Worm (Caenorhabditis elegans): ENCODE data around the gene lys-2.

lys-2 gene

ce11 chrV:10280112-10280511 lies 1.2 kb downstream of the lys-2 start:
- TF ChIP-seq ceh-14 (tag; optimal IDR thresholded peaks at IDR 0.05) = no peak
- TF ChIP-seq Y22D7AL.16 (tag; optimal IDR thresholded peaks at IDR 0.05) = no peak
- TF ChIP-seq pha-4 (tag; optimal IDR thresholded peaks at IDR 0.05) = no peak
- TF ChIP-seq elt-2 (tag; optimal IDR thresholded peaks at IDR 0.05) = peak; percentile 15
- no peak for TF ChIP-seq ceh-31 (tag; optimal IDR thresholded peaks at IDR 0.05)

DNA sequence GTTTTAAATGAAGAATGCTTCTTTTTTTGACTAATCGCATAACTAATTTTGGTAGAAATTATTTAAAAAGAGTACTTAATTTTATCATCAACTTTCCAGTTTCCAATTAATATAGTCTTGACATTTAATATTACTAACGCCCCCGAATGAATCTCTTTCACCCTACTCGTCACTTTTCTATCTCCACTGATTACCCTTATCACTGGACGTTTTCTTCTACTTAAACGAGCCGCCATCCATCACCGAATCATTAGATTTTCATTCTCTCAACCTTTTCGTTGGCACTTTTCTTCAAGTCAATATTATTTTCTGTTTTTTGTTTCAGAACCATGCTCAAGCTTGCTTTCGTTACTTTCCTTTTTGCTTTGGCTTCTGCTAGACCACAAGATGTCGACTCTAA lies 3.7 kb downstream of the lys-2 start, which contains the start of gene lys-1:
Gene lys-1 (plus strand): TSS at position 326 of the 400 bp plus-strand sequence.
- TF ChIP-seq elt-2 (tag; optimal IDR thresholded peaks at IDR 0.05) (peak; percentile 20), unc-55 (GFP tag; optimal IDR thresholded peaks at IDR 0.05) (no peak)

DNA sequence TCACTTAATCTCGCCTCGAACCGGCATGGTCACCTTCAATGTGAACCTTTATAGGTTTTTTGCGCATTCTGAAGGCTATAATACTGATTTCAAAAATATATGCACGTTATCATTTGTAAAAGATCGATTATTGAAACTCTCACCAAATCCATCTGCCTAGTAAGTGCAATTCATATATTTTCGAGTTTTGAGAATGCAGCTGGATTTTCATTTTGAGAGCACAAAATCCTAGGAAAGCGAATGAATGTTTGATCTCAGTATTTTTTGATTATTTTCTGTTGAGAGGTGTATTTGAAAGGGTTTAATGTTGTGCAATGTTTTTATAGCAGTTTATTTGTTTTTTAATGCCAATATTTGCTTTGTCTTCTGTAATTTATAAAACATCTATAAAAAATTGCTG lies 5.2 kb downstream of the lys-2 start:
- TF ChIP-seq elt-2 (tag; optimal IDR thresholded peaks at IDR 0.05) (no peak), ceh-22 (tag; optimal IDR thresholded peaks at IDR 0.05) (no peak), che-1 (tag; optimal IDR thresholded peaks at IDR 0.05) (no peak), ceh-48 (tag; optimal IDR thresholded peaks at IDR 0.05) (no peak), pros-1 (tag; optimal IDR thresholded peaks at IDR 0.05) (no peak), gmeb-2 (tag; optimal IDR thresholded peaks at IDR 0.05) (no peak), syd-9 (tag; optimal IDR thresholded peaks at IDR 0.05) (no peak), tbx-7 (tag; optimal IDR thresholded peaks at IDR 0.05) (no peak), sox-4 (tag; optimal IDR thresholded peaks at IDR 0.05) (no peak), pag-3 (tag; optimal IDR thresholded peaks at IDR 0.05; ENCODE audit: borderline replicate concordance) (no peak), ceh-34 (tag; optimal IDR thresholded peaks at IDR 0.05) (no peak), zip-5 (tag; optimal IDR thresholded peaks at IDR 0.05) (no peak), npax-4 (tag; optimal IDR thresholded peaks at IDR 0.05) (no peak), madf-2 (tag; optimal IDR thresholded peaks at IDR 0.05) (no peak), K09A11.1 (tag; optimal IDR thresholded peaks at IDR 0.05; ENCODE audit: insufficient read depth) (no peak), ets-4 (tag; optimal IDR thresholded peaks at IDR 0.05) (no peak), hlh-13 (GFP tag; optimal IDR thresholded peaks at IDR 0.05) (no peak), sox-2 (GFP tag; IDR thresholded peaks at IDR 0.05) (no peak), ahr-1 (tag; optimal IDR thresholded peaks at IDR 0.05) (no peak)

DNA sequence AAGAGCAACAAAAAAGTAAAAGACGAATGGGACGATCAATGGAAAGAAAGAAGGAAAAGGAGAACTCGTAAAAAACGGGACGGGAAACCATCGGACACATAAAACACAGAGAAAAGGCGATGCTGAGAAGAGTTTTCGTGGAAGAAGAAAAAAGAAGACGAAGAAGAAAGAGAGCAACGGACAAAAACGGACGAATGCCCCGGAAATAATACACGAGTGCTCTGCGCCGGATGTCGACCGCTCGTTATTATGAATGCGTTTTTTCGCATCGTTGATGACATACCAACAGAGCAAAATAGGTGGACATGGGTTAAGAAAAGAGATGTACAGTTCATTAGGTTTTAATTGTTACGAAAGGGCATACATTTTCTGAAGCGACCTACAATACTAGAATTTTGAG lies 5.7 kb downstream of the lys-2 start, which contains the start of gene Y22F5A.11:
Gene Y22F5A.11 (minus strand): TSS at position 28 of the 400 bp plus-strand sequence.
- TF ChIP-seq unc-42 (tag; optimal IDR thresholded peaks at IDR 0.05) (peak; percentile 0), ceh-6 (GFP tag; optimal IDR thresholded peaks at IDR 0.05) (no peak)

DNA sequence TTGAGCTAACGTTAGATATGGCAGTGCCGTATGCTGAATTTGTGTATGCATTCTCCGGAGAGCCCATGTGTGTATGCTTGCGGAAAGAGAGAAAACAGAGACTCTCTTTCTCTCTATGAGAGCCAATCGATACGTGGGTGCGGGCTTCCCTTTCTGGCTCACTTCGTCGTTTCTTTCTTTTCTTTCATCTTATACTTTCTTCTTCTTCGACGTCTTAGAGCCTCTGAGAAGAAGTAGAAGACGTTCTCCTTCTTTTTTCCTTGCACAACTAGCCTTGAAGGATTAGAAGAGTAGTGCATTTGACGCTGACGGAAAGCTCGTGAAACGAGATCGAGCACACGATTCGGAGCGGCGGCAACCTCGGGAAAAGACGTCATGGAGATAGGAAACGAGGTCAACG lies 7.4 kb downstream of the lys-2 start:
- TF ChIP-seq nfya-1 (tag; optimal IDR thresholded peaks at IDR 0.05) (peak; percentile 26), unc-42 (tag; optimal IDR thresholded peaks at IDR 0.05) (peak; percentile 31), sox-2 (GFP tag; IDR thresholded peaks at IDR 0.05) (no peak), pag-3 (tag; optimal IDR thresholded peaks at IDR 0.05; ENCODE audit: borderline replicate concordance) (no peak), ceh-48 (tag; optimal IDR thresholded peaks at IDR 0.05) (peak; percentile 89), pros-1 (tag; optimal IDR thresholded peaks at IDR 0.05) (peak; percentile 15), ceh-31 (tag; optimal IDR thresholded peaks at IDR 0.05) (peak; percentile 1), ceh-45 (GFP tag; IDR thresholded peaks at IDR 0.05) (no peak)

- no peak for TF ChIP-seq nhr-11 (tag; optimal IDR thresholded peaks at IDR 0.05)
- no peak for TF ChIP-seq pax-1 (tag; optimal IDR thresholded peaks at IDR 0.05)
- TF ChIP-seq lim-6 (tag; optimal IDR thresholded peaks at IDR 0.05) = no peak
- no peak for TF ChIP-seq ceh-31 (tag; optimal IDR thresholded peaks at IDR 0.05)
- no peak for TF ChIP-seq fkh-6 (tag; optimal IDR thresholded peaks at IDR 0.05)
- TF ChIP-seq fkh-10 (GFP tag; optimal IDR thresholded peaks at IDR 0.05) = no peak
- TF ChIP-seq ceh-34 (tag; optimal IDR thresholded peaks at IDR 0.05) = no peak
Observed at ce11 chrV:10270214-10270613, 11.1 kb downstream of the lys-2 start, which contains the start of gene ric-4. TSS of gene ric-4 (minus strand) at chrV:10270314.

Data from whole organism, late embryonic.